Worm (Caenorhabditis elegans) whole organism, midembryonic: ENCODE data around the gene cct-3.

Experiments
- cog-1 ChIP-seq: sonication (generic microtip); optimal IDR thresholded peaks from 2 replicates; lab custom pipeline; 2016; ENCODE audit warnings: missing genetic modification characterization, missing compliant biosample characterization
- flt-1 ChIP-seq: fragments of 200-800 bp; sonication (Bioruptor generic); IDR thresholded peaks from 2 replicates; pipeline ENCODE4 v1.3.6; 2022; ENCODE audit warnings: missing genetic modification characterization, missing compliant biosample characterization
- klf-2 ChIP-seq: fragments of 200-800 bp; sonication (Bioruptor generic); conservative IDR thresholded peaks from 2 replicates; pipeline ENCODE4 v1.3.6; 2022; ENCODE audit warnings: missing genetic modification reagents, missing genetic modification characterization, missing compliant biosample characterization
- med-1 ChIP-seq: sonication (generic microtip); optimal IDR thresholded peaks from 2 replicates; lab custom pipeline; 2017; ENCODE audit warnings: missing genetic modification characterization, mild to moderate bottlenecking, missing compliant biosample characterization, antibody characterized with exemption, missing genetic modification reagents; ENCODE audit not compliant: insufficient read depth
- tab-1 ChIP-seq: fragments of 200-800 bp; sonication (Bioruptor generic); IDR thresholded peaks from 2 replicates; pipeline ENCODE4 v1.3.6; 2022; ENCODE audit warnings: missing genetic modification characterization, missing compliant biosample characterization
- ztf-23 ChIP-seq: fragments of 200-800 bp; sonication (Bioruptor generic); IDR thresholded peaks from 2 replicates; pipeline ENCODE4 v1.3.6; 2022; ENCODE audit warnings: missing genetic modification reagents, missing genetic modification characterization, missing compliant biosample characterization

ce11 chrII:2197555-2198288, 35.6 kb upstream of the cct-3 start, which contains the start of gene C33C12.1:
- TF ChIP-seq ztf-23, result no peak
- no peak for TF ChIP-seq cog-1 (tag; lab: Kevin White, UChicago)
- TF ChIP-seq klf-2 (GFP tag; lab: Robert Waterston, UW), result no peak
- no peak for TF ChIP-seq med-1
- no peak for TF ChIP-seq tab-1 (GFP tag; lab: Robert Waterston, UW)
- no peak for TF ChIP-seq flt-1 (GFP tag; lab: Robert Waterston, UW)
